Worm (Caenorhabditis elegans): ENCODE data around the gene Y45F10A.7.
"Not testable (repeated sequence)": the region's sequence is repeated elsewhere in the genome, so short reads cannot be mapped to it uniquely, and the experiment has no call there.

Gene Y45F10A.7

ce11 chrIV:13504065-13504464 is 11.7 kb downstream of the Y45F10A.7 start:
- peak; percentile 24; the same call in 1 of the 2 replicates for TF ChIP-seq hmg-1.2 (GFP tag; IDR thresholded peaks at IDR 0.05)
- peak; percentile 8; the same call in 1 of the 2 replicates for TF ChIP-seq madf-6 (GFP tag; IDR thresholded peaks at IDR 0.05)
- TF ChIP-seq attf-6 (GFP tag; IDR thresholded peaks at IDR 0.05) = 0 out of 2 replicates have a peak, but pooled peaks have one; percentile 8
- peak; percentile 65 for TF ChIP-seq tbp1 (GFP tag; optimal IDR thresholded peaks at IDR 0.05)
- not testable (repeated sequence) for TF ChIP-seq rpc-1 (optimal IDR thresholded peaks at IDR 0.05)
- peak; percentile 46 for TF ChIP-seq rpc-1 (tag; optimal IDR thresholded peaks at IDR 0.05)
- peak; percentile 33 for TF ChIP-seq B0261.1 (tag; optimal IDR thresholded peaks at IDR 0.05)
- TF ChIP-seq lin-26 (GFP tag; IDR thresholded peaks at IDR 0.05) = peak; percentile 54; the same call in 1 of the 2 replicates

DNA sequence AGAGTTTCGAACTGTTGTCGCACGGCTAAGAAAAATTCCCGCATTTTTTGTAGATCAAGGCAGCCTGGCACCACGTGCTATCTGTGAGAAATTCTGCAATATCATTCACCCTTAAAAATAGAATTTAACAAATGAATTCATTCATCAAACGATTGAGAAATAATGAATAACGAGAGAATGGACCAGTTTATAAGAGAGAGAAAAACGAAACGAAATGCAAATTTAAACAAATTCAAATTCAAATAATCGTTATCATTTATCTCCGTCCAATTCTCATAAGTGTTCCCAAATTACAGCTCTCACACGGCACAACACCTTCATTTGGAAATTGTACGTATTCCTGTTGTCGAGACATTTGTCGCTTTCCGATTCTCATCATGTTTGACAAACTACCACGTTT is 12.8 kb downstream of the Y45F10A.7 start, which contains the start of gene seld-1:
seld-1 (plus strand) TSS at position 301 of the 400 bp plus-strand sequence.
- TF ChIP-seq C06A6.2 (GFP tag; conservative IDR thresholded peaks at IDR 0.05) (no peak), egl-44 (GFP tag; IDR thresholded peaks at IDR 0.05) (no peak), B0336.3 (GFP tag; IDR thresholded peaks at IDR 0.05) (no peak), unc-130 (GFP tag; optimal IDR thresholded peaks at IDR 0.05) (no peak), B0019.2 (GFP tag; conservative IDR thresholded peaks at IDR 0.05) (no peak), nhr-27 (tag; optimal IDR thresholded peaks at IDR 0.05) (no peak), F57A8.1 (GFP tag; optimal IDR thresholded peaks at IDR 0.05) (no peak), Y53G8AR.9 (GFP tag; conservative IDR thresholded peaks at IDR 0.05) (no peak)

- no peak for TF ChIP-seq sea-2 (GFP tag; IDR thresholded peaks at IDR 0.05)
- no peak for TF ChIP-seq akir-1 (GFP tag; optimal IDR thresholded peaks at IDR 0.05)
- no peak for TF ChIP-seq aptf-2 (GFP tag; conservative IDR thresholded peaks at IDR 0.05)
- TF ChIP-seq D2030.7 (GFP tag; IDR thresholded peaks at IDR 0.05) = no peak
- TF ChIP-seq rec-8 (tag; optimal IDR thresholded peaks at IDR 0.05) = no peak
- no peak for TF ChIP-seq F57C9.4 (tag; optimal IDR thresholded peaks at IDR 0.05)
- no peak for TF ChIP-seq hmg-20 (GFP tag; IDR thresholded peaks at IDR 0.05)
- no peak for TF ChIP-seq F23B12.7 (tag; optimal IDR thresholded peaks at IDR 0.05; ENCODE audit: insufficient read depth)
- no peak for TF ChIP-seq tbp1 (GFP tag; optimal IDR thresholded peaks at IDR 0.05)
- no peak for TF ChIP-seq nfyb-1 (GFP tag; IDR thresholded peaks at IDR 0.05)
- no peak for TF ChIP-seq mcd-1 (GFP tag; IDR thresholded peaks at IDR 0.05)
- TF ChIP-seq zfh-2 (GFP tag; conservative IDR thresholded peaks at IDR 0.05) = no peak
- TF ChIP-seq sptf-2 (GFP tag; optimal IDR thresholded peaks at IDR 0.05) = no peak
- no peak for TF ChIP-seq ama-1 (optimal IDR thresholded peaks at IDR 0.05)
- no peak for TF ChIP-seq ama-1 (GFP tag; optimal IDR thresholded peaks at IDR 0.05)
- no peak for TF ChIP-seq lsl-1 (GFP tag; optimal IDR thresholded peaks at IDR 0.05)
- TF ChIP-seq chd-7 (tag; optimal IDR thresholded peaks at IDR 0.05) = no peak
Measured at ce11 chrIV:13505662-13506061, 13.3 kb downstream of the Y45F10A.7 start, which contains the start of gene nlp-17. TSS of gene nlp-17 (minus strand) at chrIV:13505762.

ce11 chrIV:13508924-13509323 is 16.6 kb downstream of the Y45F10A.7 start, which contains the start of gene afmd-2:
TSS of gene afmd-2 (plus strand) at chrIV:13509224.
- TF ChIP-seq nhr-80 (tag; optimal IDR thresholded peaks at IDR 0.05) (peak; percentile 1), F22D6.2 (tag; optimal IDR thresholded peaks at IDR 0.05) (no peak)

- TF ChIP-seq madf-8 (GFP tag; conservative IDR thresholded peaks at IDR 0.05) (peak; percentile 52), cebp-2 (GFP tag; IDR thresholded peaks at IDR 0.05) (0 out of 2 replicates have a peak, but pooled peaks have one; percentile 18), him-1 (tag; optimal IDR thresholded peaks at IDR 0.05) (peak; percentile 62), ceh-40 (GFP tag; IDR thresholded peaks at IDR 0.05) (no peak), B0336.3 (GFP tag; IDR thresholded peaks at IDR 0.05) (peak; percentile 78; the same call in 1 of the 2 replicates), C17E4.6 (GFP tag; IDR thresholded peaks at IDR 0.05) (0 out of 2 replicates have a peak, but pooled peaks have one; percentile 54), snpc-1.1 (tag; optimal IDR thresholded peaks at IDR 0.05; ENCODE audit: insufficient read depth) (peak; percentile 47), tbp1 (GFP tag; optimal IDR thresholded peaks at IDR 0.05) (peak; percentile 32), F55B11.4 (tag; optimal IDR thresholded peaks at IDR 0.05; ENCODE audit: borderline replicate concordance, insufficient read depth) (no peak), ceh-79 (tag; optimal IDR thresholded peaks at IDR 0.05) (no peak), lin-54 (GFP tag; optimal IDR thresholded peaks at IDR 0.05) (peak; percentile 62), Y53F4B.3 (GFP tag; IDR thresholded peaks at IDR 0.05) (no peak), madf-6 (GFP tag; IDR thresholded peaks at IDR 0.05) (peak; percentile 83)
Measured at ce11 chrIV:13510049-13510448, 17.7 kb downstream of the Y45F10A.7 start.

Data from whole organism, young adult.